Worm (Caenorhabditis elegans) whole organism, L1 larva: ENCODE data around the gene unc-105.

Experiments used
- C16A3.4 ChIP-seq: fragments of 150-350 bp; optimal IDR thresholded peaks from 2 replicates; lab custom pipeline; 2014; ENCODE audit warnings: missing biosample characterization, missing genetic modification characterization
- C34B4.2 ChIP-seq: sonication (generic microtip); optimal IDR thresholded peaks from 2 replicates; lab custom pipeline; 2017; ENCODE audit warnings: mild to moderate bottlenecking, missing genetic modification characterization, missing compliant biosample characterization
- F16B12.6 ChIP-seq: fragments of 150-350 bp; optimal IDR thresholded peaks from 2 replicates; lab custom pipeline; 2014; ENCODE audit warnings: missing biosample characterization, missing genetic modification characterization
- Y116A8C.19 ChIP-seq: sonication (generic microtip); optimal IDR thresholded peaks from 2 replicates; lab custom pipeline; 2016; ENCODE audit warnings: missing compliant biosample characterization, missing genetic modification characterization, borderline replicate concordance
- aly-2 ChIP-seq: fragments of 150-350 bp; optimal IDR thresholded peaks from 2 replicates; lab custom pipeline; 2014; ENCODE audit warnings: missing biosample characterization, missing genetic modification characterization
- ama-1 ChIP-seq: fragments of 150-350 bp; optimal IDR thresholded peaks from 2 replicates; lab custom pipeline; 2014
- blmp-1 ChIP-seq: fragments of 150-350 bp; optimal IDR thresholded peaks from 2 replicates; lab custom pipeline; 2014; ENCODE audit warnings: missing biosample characterization, missing genetic modification characterization
- ceh-63 ChIP-seq: fragments of 200-800 bp; sonication (Bioruptor generic); optimal IDR thresholded peaks from 2 replicates; lab custom pipeline; 2018; ENCODE audit warnings: mild to moderate bottlenecking, missing genetic modification characterization, missing compliant biosample characterization
- ceh-90 ChIP-seq: sonication (generic microtip); optimal IDR thresholded peaks from 2 replicates; lab custom pipeline; 2016; ENCODE audit warnings: missing genetic modification characterization, missing compliant biosample characterization
- efl-3 ChIP-seq: fragments of 200-800 bp; sonication (Bioruptor generic); optimal IDR thresholded peaks from 2 replicates; lab custom pipeline; 2018; ENCODE audit warnings: mild to moderate bottlenecking, missing genetic modification characterization, missing compliant biosample characterization
- egl-13 ChIP-seq: sonication (generic microtip); optimal IDR thresholded peaks from 2 replicates; lab custom pipeline; 2016; ENCODE audit warnings: missing genotype, missing genetic modification reagents, missing genetic modification characterization, missing compliant biosample characterization
- egl-27 ChIP-seq, 2 experiments: fragments of 150-350 bp in 1 of 2; sonication (generic microtip); optimal IDR thresholded peaks; 3 replicates each; lab custom pipeline; 2017 to 2018; ENCODE audit warnings: missing biosample characterization in 2 of 2, missing genetic modification characterization in 2 of 2, missing genetic modification reagents in 2 of 2
- elt-2 ChIP-seq: sonication (generic microtip); optimal IDR thresholded peaks from 2 replicates; lab custom pipeline; 2016; ENCODE audit warnings: missing genetic modification characterization, mild to moderate bottlenecking, inconsistent platforms, missing compliant biosample characterization, missing genetic modification reagents
- elt-3 ChIP-seq, 6 experiments: fragments of 150-350 bp in 1 of 6; sonication (generic microtip); optimal IDR thresholded peaks; 2 replicates each; lab custom pipeline; 2017 to 2018; ENCODE audit warnings: missing biosample characterization in 6 of 6, missing genetic modification characterization in 6 of 6, inconsistent platforms in 1 of 6
- ets-5 ChIP-seq: fragments of 200-800 bp; sonication (Bioruptor generic); IDR thresholded peaks from 2 replicates; pipeline ENCODE4 v1.3.6; 2022; ENCODE audit warnings: missing genetic modification characterization, missing compliant biosample characterization
- fkh-8 ChIP-seq: sonication (generic microtip); optimal IDR thresholded peaks from 2 replicates; lab custom pipeline; 2016; ENCODE audit warnings: mild to moderate bottlenecking, missing genetic modification characterization, missing compliant biosample characterization
- fos-1 ChIP-seq: fragments of 150-350 bp; optimal IDR thresholded peaks from 2 replicates; lab custom pipeline; 2014; ENCODE audit warnings: missing biosample characterization, missing genetic modification characterization
- grh-1 ChIP-seq: fragments of 200-800 bp; sonication (Bioruptor generic); IDR thresholded peaks from 2 replicates; pipeline ENCODE4 v1.3.6; 2022; ENCODE audit warnings: missing genetic modification reagents, missing genetic modification characterization, missing compliant biosample characterization
- hlh-17 ChIP-seq: fragments of 200-800 bp; sonication (Bioruptor generic); optimal IDR thresholded peaks from 2 replicates; lab custom pipeline; 2018; ENCODE audit warnings: missing genetic modification characterization, mild to moderate bottlenecking, missing compliant biosample characterization, moderate library complexity, borderline replicate concordance
- irx-1 ChIP-seq: sonication (generic microtip); optimal IDR thresholded peaks from 2 replicates; lab custom pipeline; 2016; ENCODE audit warnings: missing genetic modification characterization, missing compliant biosample characterization
- isw-1 ChIP-seq: fragments of 200-800 bp; sonication (Bioruptor generic); IDR thresholded peaks from 2 replicates; pipeline ENCODE4 v1.3.6; 2022; ENCODE audit warnings: missing genetic modification characterization, missing compliant biosample characterization
- lin-14 ChIP-seq: fragments of 200-800 bp; sonication (Bioruptor generic); optimal IDR thresholded peaks from 2 replicates; lab custom pipeline; 2018; ENCODE audit warnings: mild to moderate bottlenecking, missing genetic modification characterization, moderate library complexity, missing compliant biosample characterization
- lin-15B ChIP-seq: fragments of 150-350 bp; sonication (generic microtip); optimal IDR thresholded peaks from 3 replicates; lab custom pipeline; 2014; ENCODE audit warnings: missing biosample characterization, missing genetic modification characterization
- lin-35 ChIP-seq, 2 experiments: fragments of 150-350 bp; optimal IDR thresholded peaks; 2 replicates each; lab custom pipeline; 2014; ENCODE audit warnings: missing biosample characterization in 2 of 2, missing genetic modification characterization in 2 of 2, missing genetic modification reagents in 2 of 2
- lir-3 ChIP-seq: sonication (generic microtip); optimal IDR thresholded peaks from 2 replicates; lab custom pipeline; 2016; ENCODE audit warnings: mild to moderate bottlenecking, missing genetic modification characterization, moderate library complexity, missing compliant biosample characterization; ENCODE audit not compliant: poor library complexity
- lsy-2 ChIP-seq, 2 experiments: fragments of 150-350 bp; optimal IDR thresholded peaks; 2 replicates each; lab custom pipeline; 2014; ENCODE audit warnings: missing biosample characterization in 2 of 2, missing genetic modification characterization in 2 of 2
- mab-9 ChIP-seq: fragments of 200-800 bp; sonication (Bioruptor generic); IDR thresholded peaks from 2 replicates; pipeline ENCODE4 v1.3.6; 2022; ENCODE audit warnings: missing genetic modification reagents, missing genetic modification characterization, missing compliant biosample characterization
- mdl-1 ChIP-seq, 2 experiments: fragments of 150-350 bp; optimal IDR thresholded peaks; 2 replicates each; lab custom pipeline; 2014 to 2017; ENCODE audit warnings: missing biosample characterization in 2 of 2, missing genetic modification characterization in 2 of 2, inconsistent platforms in 1 of 2
- mef-2 ChIP-seq: fragments of 150-350 bp; optimal IDR thresholded peaks from 2 replicates; lab custom pipeline; 2014; ENCODE audit warnings: missing biosample characterization, missing genetic modification characterization
- mep-1 ChIP-seq: fragments of 150-350 bp; optimal IDR thresholded peaks from 2 replicates; lab custom pipeline; 2014; ENCODE audit warnings: missing biosample characterization, missing genetic modification characterization
- nhr-11 ChIP-seq: fragments of 150-350 bp; optimal IDR thresholded peaks from 2 replicates; lab custom pipeline; 2014; ENCODE audit warnings: missing biosample characterization, missing genetic modification characterization
- nhr-12 ChIP-seq: sonication (generic microtip); optimal IDR thresholded peaks from 2 replicates; lab custom pipeline; 2017; ENCODE audit warnings: missing biosample characterization, missing genetic modification characterization
- nhr-19 ChIP-seq: fragments of 200-800 bp; sonication (Bioruptor generic); conservative IDR thresholded peaks from 2 replicates; pipeline ENCODE4 v1.3.6; 2022; ENCODE audit warnings: missing genetic modification characterization, missing compliant biosample characterization
- nhr-20 ChIP-seq: sonication (generic microtip); optimal IDR thresholded peaks from 2 replicates; lab custom pipeline; 2016; ENCODE audit warnings: mild to moderate bottlenecking, missing genetic modification characterization, missing compliant biosample characterization
- nhr-71 ChIP-seq: sonication (generic microtip); optimal IDR thresholded peaks from 2 replicates; lab custom pipeline; 2016; ENCODE audit warnings: mild to moderate bottlenecking, missing genetic modification characterization, moderate library complexity, missing compliant biosample characterization
- nhr-76 ChIP-seq: sonication (generic microtip); optimal IDR thresholded peaks from 2 replicates; lab custom pipeline; 2017; ENCODE audit warnings: missing biosample characterization, missing genetic modification characterization
- nhr-84 ChIP-seq: sonication (generic microtip); optimal IDR thresholded peaks from 2 replicates; lab custom pipeline; 2017; ENCODE audit warnings: missing biosample characterization, missing genetic modification characterization
- nhr-85 ChIP-seq: sonication (generic microtip); peaks from one replicate; lab custom pipeline; 2016; ENCODE audit warnings: missing genetic modification characterization, inconsistent platforms, missing compliant biosample characterization
- nhr-90 ChIP-seq: sonication (generic microtip); optimal IDR thresholded peaks from 2 replicates; lab custom pipeline; 2016; ENCODE audit warnings: mild to moderate bottlenecking, missing genetic modification characterization, missing compliant biosample characterization; ENCODE audit not compliant: poor library complexity
- pag-3 ChIP-seq: sonication (generic microtip); optimal IDR thresholded peaks from 2 replicates; lab custom pipeline; 2017; ENCODE audit warnings: missing genetic modification characterization, mild to moderate bottlenecking, missing compliant biosample characterization, antibody characterized with exemption, borderline replicate concordance; ENCODE audit not compliant: insufficient read depth
- pqm-1 ChIP-seq: sonication (generic microtip); optimal IDR thresholded peaks from 3 replicates; lab custom pipeline; 2017; ENCODE audit warnings: missing biosample characterization, missing genetic modification characterization
- rnt-1 ChIP-seq: sonication (generic microtip); optimal IDR thresholded peaks from 2 replicates; lab custom pipeline; 2016; ENCODE audit warnings: mild to moderate bottlenecking, missing genetic modification characterization, moderate library complexity, missing compliant biosample characterization
- skn-1 ChIP-seq: fragments of 150-350 bp; optimal IDR thresholded peaks from 2 replicates; lab custom pipeline; 2014; ENCODE audit warnings: missing biosample characterization, missing genetic modification characterization
- sptf-1 ChIP-seq: fragments of 150-350 bp; optimal IDR thresholded peaks from 2 replicates; lab custom pipeline; 2014; ENCODE audit warnings: missing biosample characterization, missing genetic modification characterization
- tbx-2 ChIP-seq: sonication (generic microtip); optimal IDR thresholded peaks from 2 replicates; lab custom pipeline; 2016; ENCODE audit warnings: missing genetic modification characterization, missing compliant biosample characterization
- unc-130 ChIP-seq: fragments of 150-350 bp; optimal IDR thresholded peaks from 2 replicates; lab custom pipeline; 2017; ENCODE audit warnings: missing biosample characterization, missing genetic modification characterization, inconsistent platforms
- unc-86 ChIP-seq: sonication (generic microtip); optimal IDR thresholded peaks from 2 replicates; lab custom pipeline; 2016; ENCODE audit warnings: missing genetic modification characterization, missing compliant biosample characterization
- zip-4 ChIP-seq: fragments of 200-800 bp; sonication (Bioruptor generic); optimal IDR thresholded peaks from 2 replicates; lab custom pipeline; 2018; ENCODE audit warnings: mild to moderate bottlenecking, missing genetic modification characterization, moderate library complexity, missing compliant biosample characterization
- ztf-11 ChIP-seq, 2 experiments: sonication (generic microtip); optimal IDR thresholded peaks; 2 replicates each; lab custom pipeline; 2016 to 2017; ENCODE audit warnings: missing genetic modification characterization in 2 of 2, missing biosample characterization in 1 of 2, missing compliant biosample characterization in 1 of 2

unc-105 gene

ce11 chrII:8126132-8126531, 9.9 kb downstream of the unc-105 start (continued):
- TF ChIP-seq grh-1 (GFP tag; lab: Robert Waterston, UW), result no peak
- TF ChIP-seq blmp-1 (tag; lab: Kevin White, UChicago), result peak; percentile 30
- TF ChIP-seq skn-1 (tag; lab: Kevin White, UChicago), result peak; percentile 34
- peak; percentile 52 for TF ChIP-seq rnt-1 (tag; lab: Kevin White, UChicago)
- no peak for TF ChIP-seq elt-3 (tag; optimal IDR thresholded peaks at IDR 0.05; lab: Kevin White, UChicago)
- TF ChIP-seq unc-86 (tag; lab: Kevin White, UChicago), result peak; percentile 30
- peak; percentile 45 to 85 for TF ChIP-seq lsy-2 (tag; optimal IDR thresholded peaks at IDR 0.05; lab: Kevin White, UChicago)
- no peak for TF ChIP-seq lin-15B (tag; lab: Kevin White, UChicago)
- peak; percentile 8 for TF ChIP-seq nhr-19 (GFP tag; lab: Robert Waterston, UW)
- no peak for TF ChIP-seq sptf-1 (tag; lab: Kevin White, UChicago)
- TF ChIP-seq nhr-71 (tag; lab: Kevin White, UChicago), result peak; percentile 64
- no peak for TF ChIP-seq efl-3 (GFP tag; lab: Kevin White, UChicago)

- no peak for TF ChIP-seq egl-13 (tag; lab: Kevin White, UChicago)
- peak; percentile 19 for TF ChIP-seq rnt-1 (tag; lab: Kevin White, UChicago)
- TF ChIP-seq mab-9 (GFP tag; lab: Robert Waterston, UW), result no peak
- no peak for TF ChIP-seq C34B4.2 (tag; lab: Kevin White, UChicago)
- no peak for TF ChIP-seq C16A3.4
Measured at ce11 chrII:8126617-8127016, 10.4 kb downstream of the unc-105 start.

- TF ChIP-seq nhr-11 (tag; lab: Kevin White, UChicago) (no peak), Y116A8C.19 (no peak), aly-2 (tag; lab: Kevin White, UChicago) (no peak), ets-5 (GFP tag; lab: Robert Waterston, UW) (no peak), egl-27 (tag; optimal IDR thresholded peaks at IDR 0.05; lab: Kevin White, UChicago) (no peak), hlh-17 (GFP tag; lab: Kevin White, UChicago) (no peak), isw-1 (no peak), lin-15B (tag; lab: Kevin White, UChicago) (no peak), irx-1 (tag; lab: Kevin White, UChicago) (no peak), tbx-2 (tag; lab: Kevin White, UChicago) (no peak), F16B12.6 (tag; lab: Kevin White, UChicago) (no peak), ceh-63 (GFP tag; lab: Kevin White, UChicago) (no peak), lin-35 (GFP tag; optimal IDR thresholded peaks at IDR 0.05; lab: Kevin White, UChicago) (peak in 1 of 2 experiments; percentile 36), zip-4 (GFP tag; lab: Kevin White, UChicago) (no peak), fos-1 (tag; lab: Kevin White, UChicago) (no peak), nhr-85 (tag; lab: Kevin White, UChicago) (peak; percentile 17), pqm-1 (tag; lab: Kevin White, UChicago) (peak; percentile 31), nhr-84 (no peak), mdl-1 (tag; optimal IDR thresholded peaks at IDR 0.05; lab: Kevin White, UChicago) (no peak), unc-130 (tag; lab: Kevin White, UChicago) (no peak), nhr-76 (tag; lab: Kevin White, UChicago) (no peak), lir-3 (tag; lab: Kevin White, UChicago) (no peak), ceh-90 (tag; lab: Kevin White, UChicago) (no peak), fkh-8 (tag; lab: Kevin White, UChicago) (no peak), elt-2 (tag; lab: Kevin White, UChicago) (peak; percentile 68), lin-14 (GFP tag; lab: Kevin White, UChicago) (peak; percentile 7), nhr-20 (tag; lab: Kevin White, UChicago) (no peak), ama-1 (no peak), rnt-1 (tag; lab: Kevin White, UChicago) (no peak), pag-3 (tag; lab: Kevin White, UChicago) (no peak), nhr-90 (tag; lab: Kevin White, UChicago) (no peak), mef-2 (tag; lab: Kevin White, UChicago) (no peak), nhr-12 (tag; lab: Kevin White, UChicago) (no peak), egl-13 (tag; lab: Kevin White, UChicago) (no peak), mep-1 (tag; lab: Kevin White, UChicago) (no peak), ztf-11 (tag; optimal IDR thresholded peaks at IDR 0.05; lab: Kevin White, UChicago) (no peak), elt-3 (tag; optimal IDR thresholded peaks at IDR 0.05; lab: Kevin White, UChicago) (no peak), lsy-2 (tag; optimal IDR thresholded peaks at IDR 0.05; lab: Kevin White, UChicago) (peak in 1 of 2 experiments; percentile 4)
Measured at ce11 chrII:8127290-8127689, 11.0 kb downstream of the unc-105 start.
